Worm (Caenorhabditis elegans) whole organism, L1 larva: ENCODE results near the gene F19B10.1.

Source experiments
- ama-1 ChIP-seq: fragments of 150-350 bp; optimal IDR thresholded peaks from 2 replicates; lab custom pipeline; 2014
- ces-1 ChIP-seq: fragments of 150-350 bp; optimal IDR thresholded peaks from 2 replicates; lab custom pipeline; 2014; ENCODE audit warnings: missing biosample characterization, missing genetic modification reagents, missing genetic modification characterization
- elt-2 ChIP-seq: sonication (generic microtip); optimal IDR thresholded peaks from 2 replicates; lab custom pipeline; 2016; ENCODE audit warnings: missing genetic modification characterization, mild to moderate bottlenecking, inconsistent platforms, missing compliant biosample characterization, missing genetic modification reagents
- lin-39 ChIP-seq: fragments of 150-350 bp; optimal IDR thresholded peaks from 2 replicates; lab custom pipeline; 2014; ENCODE audit warnings: missing biosample characterization, missing genetic modification reagents, missing genetic modification characterization
- nhr-90 ChIP-seq: sonication (generic microtip); optimal IDR thresholded peaks from 2 replicates; lab custom pipeline; 2016; ENCODE audit warnings: mild to moderate bottlenecking, missing genetic modification characterization, missing compliant biosample characterization; ENCODE audit not compliant: poor library complexity
- pag-3 ChIP-seq: sonication (generic microtip); optimal IDR thresholded peaks from 2 replicates; lab custom pipeline; 2017; ENCODE audit warnings: missing genetic modification characterization, mild to moderate bottlenecking, missing compliant biosample characterization, antibody characterized with exemption, borderline replicate concordance; ENCODE audit not compliant: insufficient read depth
- skn-1 ChIP-seq: fragments of 150-350 bp; optimal IDR thresholded peaks from 2 replicates; lab custom pipeline; 2014; ENCODE audit warnings: missing biosample characterization, missing genetic modification characterization
- sptf-1 ChIP-seq: fragments of 150-350 bp; optimal IDR thresholded peaks from 2 replicates; lab custom pipeline; 2014; ENCODE audit warnings: missing biosample characterization, missing genetic modification characterization
- unc-62 ChIP-seq: fragments of 150-350 bp; optimal IDR thresholded peaks from 2 replicates; lab custom pipeline; 2014; ENCODE audit warnings: missing biosample characterization, missing genetic modification reagents, missing genetic modification characterization
- xbp-1 ChIP-seq: sonication (generic microtip); optimal IDR thresholded peaks from 2 replicates; lab custom pipeline; 2016; ENCODE audit warnings: missing genetic modification characterization, missing compliant biosample characterization

DNA sequence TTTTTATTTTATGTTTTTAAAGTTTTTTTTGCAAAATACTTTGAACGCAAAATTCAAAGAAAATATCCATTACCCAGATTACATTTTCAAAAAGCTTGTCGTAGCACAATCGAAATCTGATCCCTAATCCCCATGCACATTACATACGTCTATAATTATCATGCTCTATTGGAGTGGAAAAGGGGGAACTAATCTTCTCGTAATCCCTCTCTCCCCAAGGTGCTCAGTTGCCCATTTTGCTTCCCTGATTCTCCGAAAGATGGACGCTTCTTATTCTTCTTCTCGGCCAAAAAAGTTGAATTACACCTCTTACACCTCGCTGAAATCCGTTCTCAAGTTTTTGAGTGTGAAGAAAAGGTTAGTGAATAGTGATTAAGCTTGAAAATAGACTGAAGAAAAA lies 28.1 kb downstream of the F19B10.1 start, which contains the start of gene fbxc-53:
- no peak for TF ChIP-seq lin-39 (tag; lab: Kevin White, UChicago)
- no peak for TF ChIP-seq skn-1 (tag; lab: Kevin White, UChicago)
- no peak for TF ChIP-seq ces-1 (GFP tag; lab: Kevin White, UChicago)
- TF ChIP-seq nhr-90 (tag; lab: Kevin White, UChicago) = no peak
- TF ChIP-seq sptf-1 = no peak
- no peak for TF ChIP-seq xbp-1 (tag; lab: Kevin White, UChicago)
- TF ChIP-seq unc-62 = no peak
- TF ChIP-seq pag-3 (tag; lab: Kevin White, UChicago) = no peak
- no peak for TF ChIP-seq ama-1 (lab: Kevin White, UChicago)
- TF ChIP-seq elt-2 = no peak
